Worm (Caenorhabditis elegans) whole organism, dauer: Measurements from ENCODE around the gene C25G4.17.
"Not testable (repeated sequence)": the region's sequence is repeated elsewhere in the genome, so short reads cannot be mapped to it uniquely, and the experiment has no call there.

Experiments
- unc-62 ChIP-seq: sonication (generic microtip); optimal IDR thresholded peaks from 2 replicates; lab custom pipeline; 2017; ENCODE audit warnings: missing biosample characterization, missing genetic modification reagents, missing genetic modification characterization

Gene C25G4.17

DNA sequence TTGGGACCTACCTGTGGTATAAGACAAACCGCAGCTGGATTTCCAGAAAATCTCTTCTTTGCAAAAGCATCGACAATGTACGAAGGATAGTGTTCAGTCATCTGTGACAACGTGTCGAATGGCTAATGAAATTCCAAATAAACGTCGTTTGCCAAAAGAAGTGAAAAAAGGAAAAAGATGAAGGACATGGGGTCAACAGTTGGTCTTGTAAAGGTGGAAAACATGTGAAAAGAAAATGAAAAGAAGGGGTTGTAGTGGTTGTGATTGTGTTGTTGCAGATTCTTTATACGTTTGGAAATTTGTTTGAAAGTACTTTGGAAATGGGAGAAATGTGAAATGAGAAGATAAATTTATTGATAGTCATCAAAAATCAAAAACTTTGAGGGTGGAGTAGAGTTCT is 42.7 kb downstream of the C25G4.17 start, which contains the start of gene T04A11.4:
T04A11.4 (minus strand) TSS at position 101 of the 400 bp plus-strand sequence.
- not testable (repeated sequence) for TF ChIP-seq unc-62

DNA sequence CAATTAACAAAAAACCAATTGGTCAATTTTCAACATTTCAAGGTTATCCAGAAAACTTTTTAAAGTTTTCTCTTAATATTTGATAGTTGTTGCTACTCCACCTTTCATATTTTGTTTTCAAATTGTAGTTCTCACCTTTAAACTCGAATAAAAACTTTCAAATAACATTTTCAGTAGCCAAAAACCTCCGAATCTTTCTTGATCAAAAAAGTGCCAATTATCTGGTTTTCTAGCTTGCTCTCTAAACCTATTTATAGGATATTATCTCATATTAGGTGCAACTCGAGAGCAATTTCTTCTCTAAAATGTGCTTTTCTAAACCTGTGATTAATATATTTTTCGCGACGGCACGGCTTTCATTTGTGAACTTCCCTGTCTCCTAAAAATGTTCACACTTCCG is 45.4 kb downstream of the C25G4.17 start, which contains the start of gene sru-26:
sru-26 (plus strand) TSS at position 301 of the 400 bp plus-strand sequence.
- TF ChIP-seq unc-62 = no peak

ce11 chrIV:12490491-12490890 is 48.7 kb downstream of the C25G4.17 start, which contains the start of gene him-6:
him-6 (plus strand) TSS chrIV:12490791.
- no peak for TF ChIP-seq unc-62
